Worm (Caenorhabditis elegans): ENCODE data around the gene Y11D7A.3.

- no peak for TF ChIP-seq lin-13 (GFP tag; optimal IDR thresholded peaks at IDR 0.05)
- no peak for TF ChIP-seq nhr-237 (tag; optimal IDR thresholded peaks at IDR 0.05)
- no peak for TF ChIP-seq elt-3 (tag; optimal IDR thresholded peaks at IDR 0.05)
- no peak for TF ChIP-seq nhr-12 (tag; optimal IDR thresholded peaks at IDR 0.05)
- peak; percentile 50 for TF ChIP-seq ama-1 (optimal IDR thresholded peaks at IDR 0.05)
- TF ChIP-seq sma-9 (GFP tag; optimal IDR thresholded peaks at IDR 0.05) = peak; percentile 59
- TF ChIP-seq sma-9 (tag; optimal IDR thresholded peaks at IDR 0.05) = no peak
- TF ChIP-seq unc-62 (GFP tag; optimal IDR thresholded peaks at IDR 0.05) = no peak
- TF ChIP-seq snpc-4 (tag; optimal IDR thresholded peaks at IDR 0.05) = no peak
- no peak for TF ChIP-seq ztf-11 (tag; optimal IDR thresholded peaks at IDR 0.05)
- TF ChIP-seq crh-2 (tag; optimal IDR thresholded peaks at IDR 0.05) = peak; percentile 90
Observed at ce11 chrIV:9198136-9198535, 34.8 kb upstream of the Y11D7A.3 start.

Data from whole organism, L2 larva.